Worm (Caenorhabditis elegans) whole organism, L1 larva: ENCODE results near the gene R05G6.1.

Experiments
- Y116A8C.19 ChIP-seq: sonication (generic microtip); optimal IDR thresholded peaks from 2 replicates; lab custom pipeline; 2016; ENCODE audit warnings: missing compliant biosample characterization, missing genetic modification characterization, borderline replicate concordance
- alr-1 ChIP-seq: fragments of 200-800 bp; sonication (Bioruptor generic); optimal IDR thresholded peaks from 2 replicates; lab custom pipeline; 2018; ENCODE audit warnings: borderline replicate concordance, mild to moderate bottlenecking, missing genetic modification characterization, missing compliant biosample characterization
- ama-1 ChIP-seq: fragments of 150-350 bp; optimal IDR thresholded peaks from 2 replicates; lab custom pipeline; 2014
- blmp-1 ChIP-seq: fragments of 150-350 bp; optimal IDR thresholded peaks from 2 replicates; lab custom pipeline; 2014; ENCODE audit warnings: missing biosample characterization, missing genetic modification characterization
- ceh-63 ChIP-seq: fragments of 200-800 bp; sonication (Bioruptor generic); optimal IDR thresholded peaks from 2 replicates; lab custom pipeline; 2018; ENCODE audit warnings: mild to moderate bottlenecking, missing genetic modification characterization, missing compliant biosample characterization
- ceh-8 ChIP-seq: fragments of 200-800 bp; sonication (Bioruptor generic); optimal IDR thresholded peaks from 2 replicates; lab custom pipeline; 2018; ENCODE audit warnings: mild to moderate bottlenecking, missing genetic modification characterization, moderate library complexity, missing compliant biosample characterization
- ceh-88 ChIP-seq: fragments of 200-800 bp; sonication (Bioruptor generic); IDR thresholded peaks from 2 replicates; pipeline ENCODE4 v1.3.6; 2022; ENCODE audit warnings: missing genetic modification characterization, missing compliant biosample characterization
- ceh-90 ChIP-seq: sonication (generic microtip); optimal IDR thresholded peaks from 2 replicates; lab custom pipeline; 2016; ENCODE audit warnings: missing genetic modification characterization, missing compliant biosample characterization
- ces-1 ChIP-seq: fragments of 150-350 bp; optimal IDR thresholded peaks from 2 replicates; lab custom pipeline; 2014; ENCODE audit warnings: missing biosample characterization, missing genetic modification reagents, missing genetic modification characterization
- dpl-1 ChIP-seq, 3 experiments: fragments of 150-350 bp in 2 of 3; sonication (generic microtip) in 1 of 3; optimal IDR thresholded peaks; 2 replicates each; lab custom pipeline; 2014 to 2017; ENCODE audit warnings: missing biosample characterization in 3 of 3, missing genetic modification characterization in 3 of 3, missing genetic modification reagents in 3 of 3
- dsc-1 ChIP-seq: sonication (generic microtip); optimal IDR thresholded peaks from 2 replicates; lab custom pipeline; 2016; ENCODE audit warnings: mild to moderate bottlenecking, missing genetic modification characterization, missing compliant biosample characterization
- efl-1 ChIP-seq, 4 experiments: fragments of 150-350 bp; optimal IDR thresholded peaks in 3 of 4; peaks in 1 of 4; 1 replicate in 1 of 4; 2 replicates in 3 of 4; lab custom pipeline; 2014; ENCODE audit warnings: missing biosample characterization in 2 of 4, missing genetic modification characterization in 2 of 4, missing genetic modification reagents in 2 of 4
- efl-3 ChIP-seq: fragments of 200-800 bp; sonication (Bioruptor generic); optimal IDR thresholded peaks from 2 replicates; lab custom pipeline; 2018; ENCODE audit warnings: mild to moderate bottlenecking, missing genetic modification characterization, missing compliant biosample characterization
- egl-27 ChIP-seq, 2 experiments: fragments of 150-350 bp in 1 of 2; sonication (generic microtip); optimal IDR thresholded peaks; 3 replicates each; lab custom pipeline; 2017 to 2018; ENCODE audit warnings: missing biosample characterization in 2 of 2, missing genetic modification characterization in 2 of 2, missing genetic modification reagents in 2 of 2
- elt-2 ChIP-seq: sonication (generic microtip); optimal IDR thresholded peaks from 2 replicates; lab custom pipeline; 2016; ENCODE audit warnings: missing genetic modification characterization, mild to moderate bottlenecking, inconsistent platforms, missing compliant biosample characterization, missing genetic modification reagents
- elt-3 ChIP-seq, 6 experiments: fragments of 150-350 bp in 1 of 6; sonication (generic microtip); optimal IDR thresholded peaks; 2 replicates each; lab custom pipeline; 2017 to 2018; ENCODE audit warnings: missing biosample characterization in 6 of 6, missing genetic modification characterization in 6 of 6, inconsistent platforms in 1 of 6
- fkh-4 ChIP-seq: sonication (generic microtip); optimal IDR thresholded peaks from 2 replicates; lab custom pipeline; 2016; ENCODE audit warnings: missing compliant biosample characterization, missing genetic modification characterization, borderline replicate concordance
- irx-1 ChIP-seq: sonication (generic microtip); optimal IDR thresholded peaks from 2 replicates; lab custom pipeline; 2016; ENCODE audit warnings: missing genetic modification characterization, missing compliant biosample characterization
- isw-1 ChIP-seq: fragments of 200-800 bp; sonication (Bioruptor generic); IDR thresholded peaks from 2 replicates; pipeline ENCODE4 v1.3.6; 2022; ENCODE audit warnings: missing genetic modification characterization, missing compliant biosample characterization
- lin-15B ChIP-seq: fragments of 150-350 bp; sonication (generic microtip); optimal IDR thresholded peaks from 3 replicates; lab custom pipeline; 2014; ENCODE audit warnings: missing biosample characterization, missing genetic modification characterization
- lin-39 ChIP-seq: fragments of 150-350 bp; optimal IDR thresholded peaks from 2 replicates; lab custom pipeline; 2014; ENCODE audit warnings: missing biosample characterization, missing genetic modification reagents, missing genetic modification characterization
- lir-3 ChIP-seq: sonication (generic microtip); optimal IDR thresholded peaks from 2 replicates; lab custom pipeline; 2016; ENCODE audit warnings: mild to moderate bottlenecking, missing genetic modification characterization, moderate library complexity, missing compliant biosample characterization; ENCODE audit not compliant: poor library complexity
- mdl-1 ChIP-seq, 2 experiments: fragments of 150-350 bp; optimal IDR thresholded peaks; 2 replicates each; lab custom pipeline; 2014 to 2017; ENCODE audit warnings: missing biosample characterization in 2 of 2, missing genetic modification characterization in 2 of 2, inconsistent platforms in 1 of 2
- mef-2 ChIP-seq: fragments of 150-350 bp; optimal IDR thresholded peaks from 2 replicates; lab custom pipeline; 2014; ENCODE audit warnings: missing biosample characterization, missing genetic modification characterization
- mep-1 ChIP-seq: fragments of 150-350 bp; optimal IDR thresholded peaks from 2 replicates; lab custom pipeline; 2014; ENCODE audit warnings: missing biosample characterization, missing genetic modification characterization
- nhr-12 ChIP-seq: sonication (generic microtip); optimal IDR thresholded peaks from 2 replicates; lab custom pipeline; 2017; ENCODE audit warnings: missing biosample characterization, missing genetic modification characterization
- nhr-237 ChIP-seq: fragments of 150-350 bp; optimal IDR thresholded peaks from 2 replicates; lab custom pipeline; 2014; ENCODE audit warnings: missing biosample characterization, missing genetic modification characterization
- nhr-76 ChIP-seq: sonication (generic microtip); optimal IDR thresholded peaks from 2 replicates; lab custom pipeline; 2017; ENCODE audit warnings: missing biosample characterization, missing genetic modification characterization
- nhr-84 ChIP-seq: sonication (generic microtip); optimal IDR thresholded peaks from 2 replicates; lab custom pipeline; 2017; ENCODE audit warnings: missing biosample characterization, missing genetic modification characterization
- nhr-85 ChIP-seq: sonication (generic microtip); peaks from one replicate; lab custom pipeline; 2016; ENCODE audit warnings: missing genetic modification characterization, inconsistent platforms, missing compliant biosample characterization
- nhr-90 ChIP-seq: sonication (generic microtip); optimal IDR thresholded peaks from 2 replicates; lab custom pipeline; 2016; ENCODE audit warnings: mild to moderate bottlenecking, missing genetic modification characterization, missing compliant biosample characterization; ENCODE audit not compliant: poor library complexity
- pax-3 ChIP-seq: fragments of 200-800 bp; sonication (Bioruptor generic); optimal IDR thresholded peaks from 2 replicates; lab custom pipeline; 2018; ENCODE audit warnings: mild to moderate bottlenecking, missing genetic modification characterization, moderate library complexity, missing compliant biosample characterization
- skn-1 ChIP-seq: fragments of 150-350 bp; optimal IDR thresholded peaks from 2 replicates; lab custom pipeline; 2014; ENCODE audit warnings: missing biosample characterization, missing genetic modification characterization
- snpc-4 ChIP-seq: fragments of 150-350 bp; optimal IDR thresholded peaks from 2 replicates; lab custom pipeline; 2014; ENCODE audit warnings: missing biosample characterization, missing genetic modification characterization
- snu-23 ChIP-seq: sonication (generic microtip); optimal IDR thresholded peaks from 2 replicates; lab custom pipeline; 2016; ENCODE audit warnings: missing genetic modification characterization, missing compliant biosample characterization
- sox-4 ChIP-seq: sonication (generic microtip); optimal IDR thresholded peaks from 2 replicates; lab custom pipeline; 2016; ENCODE audit warnings: missing genetic modification characterization, missing compliant biosample characterization
- sup-37 ChIP-seq: fragments of 200-800 bp; sonication (Bioruptor generic); optimal IDR thresholded peaks from 2 replicates; lab custom pipeline; 2018; ENCODE audit warnings: mild to moderate bottlenecking, missing genetic modification characterization, missing compliant biosample characterization
- tbx-2 ChIP-seq: sonication (generic microtip); optimal IDR thresholded peaks from 2 replicates; lab custom pipeline; 2016; ENCODE audit warnings: missing genetic modification characterization, missing compliant biosample characterization
- tlp-1 ChIP-seq: fragments of 150-350 bp; optimal IDR thresholded peaks from 2 replicates; lab custom pipeline; 2014; ENCODE audit warnings: missing biosample characterization, missing genetic modification characterization
- unc-30 ChIP-seq: sonication (generic microtip); optimal IDR thresholded peaks from 2 replicates; lab custom pipeline; 2017; ENCODE audit warnings: missing biosample characterization, missing genetic modification characterization
- vab-15 ChIP-seq: sonication (generic microtip); optimal IDR thresholded peaks from 2 replicates; lab custom pipeline; 2017; ENCODE audit warnings: missing genotype, mild to moderate bottlenecking, missing genetic modification characterization, missing compliant biosample characterization
- xbp-1 ChIP-seq: sonication (generic microtip); optimal IDR thresholded peaks from 2 replicates; lab custom pipeline; 2016; ENCODE audit warnings: missing genetic modification characterization, missing compliant biosample characterization
- zag-1 ChIP-seq: fragments of 150-350 bp; optimal IDR thresholded peaks from 2 replicates; lab custom pipeline; 2014; ENCODE audit warnings: missing biosample characterization, missing genetic modification characterization
- zip-4 ChIP-seq: fragments of 200-800 bp; sonication (Bioruptor generic); optimal IDR thresholded peaks from 2 replicates; lab custom pipeline; 2018; ENCODE audit warnings: mild to moderate bottlenecking, missing genetic modification characterization, moderate library complexity, missing compliant biosample characterization
- ztf-4 ChIP-seq: fragments of 150-350 bp; optimal IDR thresholded peaks from 2 replicates; lab custom pipeline; 2014; ENCODE audit warnings: missing biosample characterization, missing genetic modification characterization

Gene R05G6.1

DNA sequence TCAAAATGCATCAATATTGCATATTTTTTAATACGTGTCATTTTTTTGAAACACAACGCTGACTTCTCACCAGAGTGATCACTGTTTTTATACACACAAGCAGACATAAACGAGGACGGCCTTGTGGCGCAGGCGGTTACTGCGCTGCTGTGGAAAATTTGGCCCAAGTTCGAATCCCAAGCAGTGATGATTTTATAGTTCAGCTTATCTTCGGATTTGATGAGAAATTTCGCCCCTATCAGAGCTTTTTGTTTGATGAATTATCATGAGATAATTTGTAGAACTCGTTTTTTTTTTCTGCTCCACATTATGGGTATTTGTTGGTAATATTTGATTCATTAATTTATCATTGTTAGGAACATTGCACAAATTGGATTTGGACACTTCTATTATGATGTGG is 41.5 kb downstream of the R05G6.1 start (continued):
- peak; percentile 53 to 60 for TF ChIP-seq efl-1 (optimal IDR thresholded peaks at IDR 0.05; lab: Kevin White, UChicago)
- peak; percentile 52 to 95 for TF ChIP-seq efl-1 (GFP tag; optimal IDR thresholded peaks at IDR 0.05 in 1 of 2; lab: Kevin White, UChicago)
- peak; percentile 53 for TF ChIP-seq vab-15
- no peak for TF ChIP-seq zip-4 (GFP tag; lab: Kevin White, UChicago)
- TF ChIP-seq ces-1, result no peak
- peak; percentile 15 for TF ChIP-seq lin-15B (tag; lab: Kevin White, UChicago)
- TF ChIP-seq sox-4 (tag; lab: Kevin White, UChicago), result peak; percentile 17
- TF ChIP-seq efl-3 (GFP tag; lab: Kevin White, UChicago), result no peak
- peak in 2 of 3 experiments; percentile 48 to 53 for TF ChIP-seq dpl-1 (GFP tag; optimal IDR thresholded peaks at IDR 0.05; lab: Kevin White, UChicago)
- TF ChIP-seq nhr-90 (tag; lab: Kevin White, UChicago), result peak; percentile 76
- no peak for TF ChIP-seq fkh-4 (tag; lab: Kevin White, UChicago)
- TF ChIP-seq isw-1 (GFP tag; lab: Robert Waterston, UW), result no peak
- peak; percentile 39 for TF ChIP-seq skn-1 (tag; lab: Kevin White, UChicago)
- no peak for TF ChIP-seq zag-1 (tag; lab: Kevin White, UChicago)
- no peak for TF ChIP-seq nhr-76
- peak; percentile 83 for TF ChIP-seq snu-23 (GFP tag; lab: Kevin White, UChicago)
- peak; percentile 30 for TF ChIP-seq ceh-90 (tag; lab: Kevin White, UChicago)
- TF ChIP-seq nhr-237 (tag; lab: Kevin White, UChicago), result no peak
- no peak for TF ChIP-seq mef-2 (tag; lab: Kevin White, UChicago)
- no peak for TF ChIP-seq ceh-88 (GFP tag; lab: Robert Waterston, UW)
- peak; percentile 55 for TF ChIP-seq blmp-1
- no peak for TF ChIP-seq tlp-1 (tag; lab: Kevin White, UChicago)
- peak; percentile 45 for TF ChIP-seq snpc-4
- TF ChIP-seq dsc-1 (tag; lab: Kevin White, UChicago), result peak; percentile 66
- peak; percentile 64 for TF ChIP-seq xbp-1
- TF ChIP-seq mdl-1 (tag; optimal IDR thresholded peaks at IDR 0.05; lab: Kevin White, UChicago), result peak in 1 of 2 experiments; percentile 56
- TF ChIP-seq tbx-2 (tag; lab: Kevin White, UChicago), result peak; percentile 33
- peak; percentile 76 for TF ChIP-seq mep-1 (tag; lab: Kevin White, UChicago)
- no peak for TF ChIP-seq ceh-63 (GFP tag; lab: Kevin White, UChicago)
- no peak for TF ChIP-seq ceh-8 (GFP tag; lab: Kevin White, UChicago)
- no peak for TF ChIP-seq unc-30 (tag; lab: Kevin White, UChicago)
- TF ChIP-seq irx-1, result peak; percentile 71
- peak in 2 of 6 experiments; percentile 0 to 68 for TF ChIP-seq elt-3 (tag; optimal IDR thresholded peaks at IDR 0.05; lab: Kevin White, UChicago)
- peak; percentile 35 for TF ChIP-seq elt-2 (tag; lab: Kevin White, UChicago)
- TF ChIP-seq alr-1 (tag; lab: Kevin White, UChicago), result no peak
- TF ChIP-seq pax-3 (tag; lab: Kevin White, UChicago), result peak; percentile 14
- TF ChIP-seq ztf-4, result peak; percentile 54
- no peak for TF ChIP-seq Y116A8C.19 (tag; lab: Kevin White, UChicago)
- no peak for TF ChIP-seq nhr-85 (tag; lab: Kevin White, UChicago)
- peak; percentile 1 for TF ChIP-seq lin-39 (tag; lab: Kevin White, UChicago)
- peak; percentile 23 for TF ChIP-seq sup-37 (GFP tag; lab: Kevin White, UChicago)
- TF ChIP-seq nhr-12 (tag; lab: Kevin White, UChicago), result no peak
- no peak for TF ChIP-seq ama-1 (lab: Kevin White, UChicago)
- TF ChIP-seq lir-3 (tag; lab: Kevin White, UChicago), result peak; percentile 13
- no peak for TF ChIP-seq nhr-84 (tag; lab: Kevin White, UChicago)
- no peak for TF ChIP-seq egl-27 (tag; optimal IDR thresholded peaks at IDR 0.05; lab: Kevin White, UChicago)
- TF ChIP-seq, all 84 proteins: peak for 45
